Fruit fly (Drosophila melanogaster) Kc167 (cell line): ENCODE results near the gene PGRP-LD.

Experiments used
- Myc ChIP-seq: fragments of >200 bp; optimal IDR thresholded peaks from 2 replicates; lab custom pipeline; 2017; ENCODE audit warnings: missing external identifiers
- Sin3A ChIP-seq: fragments of >200 bp; optimal IDR thresholded peaks from 2 replicates; lab custom pipeline; 2018; ENCODE audit warnings: missing external identifiers
- h ChIP-seq: fragments of >200 bp; optimal IDR thresholded peaks from 3 replicates; lab custom pipeline; 2018; ENCODE audit warnings: missing external identifiers
- insv ChIP-seq: fragments of >200 bp; optimal IDR thresholded peaks from 3 replicates; lab custom pipeline; 2018; ENCODE audit warnings: missing external identifiers
- psq ChIP-seq: fragments of >200 bp; optimal IDR thresholded peaks from 2 replicates; lab custom pipeline; 2017; ENCODE audit warnings: missing external identifiers
- ttk ChIP-seq: sonication (Bioruptor generic); optimal IDR thresholded peaks from 2 replicates; lab custom pipeline; 2017; ENCODE audit warnings: missing external identifiers

PGRP-LD gene

DNA sequence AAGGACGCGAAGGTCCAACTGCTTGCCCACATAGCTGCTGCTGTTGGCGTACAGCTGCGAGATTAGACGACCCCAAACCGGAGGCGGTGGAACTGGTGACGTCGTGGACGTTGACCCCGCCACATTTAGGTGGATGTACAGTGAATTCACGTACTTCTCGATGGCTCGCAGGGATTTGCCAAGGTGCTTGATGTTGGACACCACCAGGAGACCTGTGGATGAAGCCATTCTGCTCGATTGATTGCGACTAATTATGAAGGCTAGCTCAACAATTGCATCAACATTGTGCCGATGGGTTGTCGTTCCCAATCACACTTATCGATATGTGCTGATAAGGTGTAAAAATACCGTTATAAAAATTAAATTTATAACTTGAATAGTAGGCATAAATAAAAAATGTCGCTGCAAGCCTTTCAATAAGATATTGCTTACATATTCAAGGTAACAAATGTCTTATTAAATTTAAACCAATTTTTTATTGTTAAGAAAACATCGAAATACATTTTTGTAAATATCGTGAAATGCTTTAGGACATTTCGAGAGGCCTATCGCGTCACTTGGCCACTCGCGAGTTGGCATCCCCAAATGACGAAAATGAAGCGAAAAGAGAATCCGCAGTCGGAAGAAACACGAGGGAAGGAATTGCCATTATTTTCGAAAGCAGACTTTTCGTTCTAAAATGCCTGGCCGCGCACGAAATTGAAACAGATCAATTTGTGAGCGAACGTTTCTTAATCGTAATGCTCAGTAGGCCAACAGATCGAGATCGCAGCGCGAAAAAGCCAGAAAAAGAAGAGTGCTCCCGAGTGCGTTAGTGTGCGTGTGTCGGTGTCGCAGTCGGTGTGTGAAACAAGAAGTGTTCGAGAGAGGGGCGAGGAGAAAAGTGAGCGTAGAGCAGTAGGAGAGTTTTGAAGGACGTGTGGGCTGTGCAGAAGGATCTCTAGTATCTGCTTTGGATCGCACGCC lies 11.0 kb upstream of the PGRP-LD start, which contains the start of the genes Ppat-Dpck and scny:
TSS of gene Ppat-Dpck (minus strand) at position 263 of the 966 bp plus-strand sequence.
TSS of gene scny (plus strand) at position 471 of the 966 bp plus-strand sequence.
- TF ChIP-seq psq (lab: Kevin White, UChicago) (peak; percentile 65), h (lab: Kevin White, UChicago) (no peak)

- no peak for TF ChIP-seq h (lab: Kevin White, UChicago)
- TF ChIP-seq ttk (lab: Kevin White, UChicago), result peak; percentile 24
- TF ChIP-seq Myc (lab: Kevin White, UChicago), result no peak
- no peak for TF ChIP-seq Sin3A (lab: Kevin White, UChicago)
- no peak for TF ChIP-seq psq (lab: Kevin White, UChicago)
- no peak for TF ChIP-seq insv (lab: Kevin White, UChicago)
Observed at dm6 chr3L:5770113-5770798, 9.6 kb upstream of the PGRP-LD start.

DNA sequence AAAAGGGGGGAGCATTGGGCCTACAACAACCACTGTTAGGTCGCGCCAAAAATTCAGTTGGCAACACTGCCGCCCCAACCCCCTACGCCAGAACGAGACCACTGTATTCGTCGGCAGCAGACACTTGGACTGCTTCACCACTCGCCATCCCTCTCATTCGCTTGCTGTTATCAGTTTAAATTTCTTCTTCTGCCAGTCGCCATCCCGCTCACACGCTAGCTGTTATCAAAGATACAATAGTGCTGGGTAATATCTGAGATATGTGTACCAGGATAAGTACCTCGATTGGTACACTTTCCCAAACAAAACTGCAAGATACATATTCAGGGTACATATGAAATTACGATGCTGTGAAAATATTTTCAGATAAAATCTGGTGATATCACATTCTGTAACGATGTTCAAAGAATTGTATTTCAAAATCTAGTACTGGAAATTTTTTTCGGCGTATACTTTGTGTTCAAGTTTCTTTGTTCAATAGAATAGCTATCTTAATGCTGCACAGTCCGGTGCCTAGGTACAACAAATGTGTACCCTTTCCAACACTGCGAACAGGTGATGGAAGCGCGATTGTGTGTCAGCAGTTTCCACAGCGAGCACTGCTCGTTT lies 8.9 kb upstream of the PGRP-LD start:
- no peak for TF ChIP-seq Myc (lab: Kevin White, UChicago)
- no peak for TF ChIP-seq insv (lab: Kevin White, UChicago)
- no peak for TF ChIP-seq ttk (lab: Kevin White, UChicago)
- no peak for TF ChIP-seq h (lab: Kevin White, UChicago)
- TF ChIP-seq Sin3A (lab: Kevin White, UChicago), result no peak
- no peak for TF ChIP-seq psq (lab: Kevin White, UChicago)

dm6 chr3L:5774782-5775181 lies 5.1 kb upstream of the PGRP-LD start:
- TF ChIP-seq Myc (lab: Kevin White, UChicago) (no peak), insv (lab: Kevin White, UChicago) (no peak), Sin3A (lab: Kevin White, UChicago) (no peak), psq (lab: Kevin White, UChicago) (no peak), ttk (lab: Kevin White, UChicago) (no peak), h (lab: Kevin White, UChicago) (no peak)

- TF ChIP-seq Myc (lab: Kevin White, UChicago) (no peak), insv (lab: Kevin White, UChicago) (no peak), ttk (lab: Kevin White, UChicago) (no peak), Sin3A (lab: Kevin White, UChicago) (no peak), h (lab: Kevin White, UChicago) (no peak), psq (lab: Kevin White, UChicago) (no peak)
Observed at dm6 chr3L:5777114-5777513, 2.7 kb upstream of the PGRP-LD start, which contains the start of gene vito. Gene vito, minus strand, starts transcription at chr3L:5777333.

DNA sequence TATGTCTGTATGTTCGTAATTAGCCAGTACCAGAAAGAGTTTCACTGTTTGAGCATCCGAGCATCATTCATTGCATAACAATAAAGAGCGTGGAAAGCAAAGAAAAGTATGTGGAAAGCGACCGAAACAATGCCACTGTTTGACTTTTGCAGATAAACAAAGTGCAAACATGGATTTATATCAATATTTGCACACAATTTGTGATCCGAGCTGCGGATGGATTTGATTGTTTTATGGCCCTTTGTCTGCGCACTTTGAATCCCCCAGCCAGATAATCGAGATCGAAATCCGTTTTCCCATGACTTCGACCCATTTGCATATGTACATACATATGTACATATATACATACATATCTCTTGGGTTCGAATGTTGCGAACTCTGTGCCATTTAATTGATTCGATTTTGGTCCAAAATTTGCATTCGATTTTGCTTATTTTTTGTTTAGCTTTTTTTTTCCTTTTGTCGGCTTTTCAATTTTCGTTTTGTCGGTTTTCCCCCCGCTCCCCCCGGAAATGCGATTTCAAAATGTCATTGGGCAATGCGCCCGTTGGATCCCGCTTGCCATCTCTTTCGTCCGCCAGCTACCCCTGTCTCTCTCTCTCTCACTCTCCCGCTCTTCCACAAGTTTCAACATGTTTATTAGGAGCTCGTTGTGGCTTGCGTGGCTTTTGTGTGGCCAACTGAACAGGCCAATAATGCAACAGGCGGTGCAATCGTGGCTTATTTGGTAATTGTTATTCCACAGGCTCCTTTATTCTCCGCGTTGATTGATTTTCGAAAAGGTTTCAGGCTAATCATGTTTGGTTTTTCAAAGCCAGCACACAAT lies 5.6 kb downstream of the PGRP-LD start:
- no peak for TF ChIP-seq Myc (lab: Kevin White, UChicago)
- TF ChIP-seq insv (lab: Kevin White, UChicago), result no peak
- TF ChIP-seq h (lab: Kevin White, UChicago), result no peak
- no peak for TF ChIP-seq ttk (lab: Kevin White, UChicago)
- TF ChIP-seq Sin3A (lab: Kevin White, UChicago), result no peak
- TF ChIP-seq psq (lab: Kevin White, UChicago), result no peak

DNA sequence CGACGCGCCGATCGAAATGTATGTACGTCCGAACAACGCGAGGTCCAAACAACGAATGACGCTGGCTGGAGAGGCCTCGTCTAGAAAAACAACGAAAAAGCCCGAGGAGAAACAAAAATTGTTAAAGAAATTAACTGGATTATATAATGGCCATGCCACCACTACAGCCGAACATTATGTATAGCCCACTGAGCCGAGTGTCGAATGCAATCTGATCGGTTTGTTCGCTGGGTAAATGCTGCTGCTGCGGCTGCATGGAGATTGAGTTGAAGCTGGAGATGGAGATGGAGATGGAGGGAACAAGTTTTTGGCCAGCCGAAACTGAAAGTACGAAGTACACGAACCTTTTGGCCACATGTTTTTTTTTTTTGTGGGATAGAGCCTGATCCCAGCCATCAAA lies 6.8 kb downstream of the PGRP-LD start, which contains the start of gene Cralbp:
TSS of gene Cralbp (minus strand) at position 115 of the 400 bp plus-strand sequence.
- no peak for TF ChIP-seq Sin3A (lab: Kevin White, UChicago)
- no peak for TF ChIP-seq ttk (lab: Kevin White, UChicago)
- TF ChIP-seq psq (lab: Kevin White, UChicago), result no peak
- TF ChIP-seq h (lab: Kevin White, UChicago), result no peak
- TF ChIP-seq insv (lab: Kevin White, UChicago), result no peak
- no peak for TF ChIP-seq Myc (lab: Kevin White, UChicago)

dm6 chr3L:5787476-5787875 lies 7.6 kb downstream of the PGRP-LD start:
- TF ChIP-seq ttk (lab: Kevin White, UChicago), result no peak
- TF ChIP-seq Myc (lab: Kevin White, UChicago), result no peak
- no peak for TF ChIP-seq insv (lab: Kevin White, UChicago)

dm6 chr3L:5788823-5789222 lies 9.0 kb downstream of the PGRP-LD start:
- no peak for TF ChIP-seq psq (lab: Kevin White, UChicago)

DNA sequence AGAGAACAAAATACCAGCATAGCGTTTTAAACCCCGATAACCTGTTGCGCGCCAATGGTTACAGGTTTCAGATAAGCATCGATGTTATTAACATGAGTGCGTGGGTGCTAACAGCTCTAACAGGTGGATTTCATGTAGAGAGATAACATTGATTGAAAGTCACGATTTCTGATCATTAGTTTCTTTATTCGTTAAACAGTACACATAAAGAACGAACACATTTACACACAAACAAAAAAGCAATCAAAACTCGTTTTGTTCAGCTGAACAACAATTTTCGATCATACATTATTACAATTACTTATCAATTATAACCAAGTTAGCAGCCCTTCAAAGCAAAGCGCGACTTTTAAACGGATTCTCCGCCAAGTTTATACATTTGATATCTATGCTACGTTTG lies 9.8 kb downstream of the PGRP-LD start:
- no peak for TF ChIP-seq insv (lab: Kevin White, UChicago)

- no peak for TF ChIP-seq insv (lab: Kevin White, UChicago)
- no peak for TF ChIP-seq ttk (lab: Kevin White, UChicago)
- TF ChIP-seq Myc (lab: Kevin White, UChicago), result no peak
- no peak for TF ChIP-seq h (lab: Kevin White, UChicago)
- no peak for TF ChIP-seq psq (lab: Kevin White, UChicago)
- TF ChIP-seq Sin3A (lab: Kevin White, UChicago), result no peak
Observed at dm6 chr3L:5793967-5794366, 14.1 kb downstream of the PGRP-LD start, which contains the start of gene Bre1. Gene Bre1, minus strand, starts transcription at chr3L:5794192.
